Fruit fly (Drosophila melanogaster) S2 (cell line): Measurements from ENCODE around the gene CG11597.

Source experiments
- CG8478 ChIP-seq: fragments of >200 bp; optimal IDR thresholded peaks from 2 replicates; lab custom pipeline; 2018
- CTCF ChIP-seq, 2 experiments: fragments of >200 bp; optimal IDR thresholded peaks; 2 replicates each; lab custom pipeline; 2018

- no peak for TF ChIP-seq CG8478
- no peak for TF ChIP-seq CTCF (optimal IDR thresholded peaks at IDR 0.05; lab: Kevin White, UChicago)
These were observed 45.3 kb downstream of the CG11597 start, which contains the start of gene CG14131 for dm6 chr3L:11776731-11777130.
